Fruit fly (Drosophila melanogaster) whole organism, pupa: ENCODE measurements around the gene TTLL15.

Source experiments
- CG10348 ChIP-seq: fragments of 200-800 bp; sonication (Bioruptor generic); IDR thresholded peaks from 2 replicates; pipeline ENCODE4 v1.3.6; 2022; ENCODE audit warnings: missing biosample characterization, missing genetic modification characterization
- CG15710 ChIP-seq: fragments of 200-800 bp; sonication (Bioruptor generic); optimal IDR thresholded peaks from 2 replicates; lab custom pipeline; 2018; ENCODE audit warnings: missing biosample characterization, mild to moderate bottlenecking, missing genetic modification characterization, moderate library complexity
- CG17806 ChIP-seq: fragments of 200-800 bp; sonication (Bioruptor generic); optimal IDR thresholded peaks from 2 replicates; lab custom pipeline; 2018; ENCODE audit warnings: missing biosample characterization, mild to moderate bottlenecking, missing genetic modification characterization, moderate library complexity
- EcR ChIP-seq: fragments of 200-800 bp; sonication (Bioruptor generic); optimal IDR thresholded peaks from 3 replicates; lab custom pipeline; 2019; ENCODE audit warnings: missing biosample characterization, missing genetic modification characterization, mild to moderate bottlenecking, moderate library complexity, missing genetic modification reagents
- gl ChIP-seq: fragments of 200-800 bp; sonication (Bioruptor generic); optimal IDR thresholded peaks from 2 replicates; lab custom pipeline; 2018; ENCODE audit warnings: missing biosample characterization, mild to moderate bottlenecking, missing genetic modification characterization
- rn ChIP-seq: fragments of 200-800 bp; sonication (Bioruptor generic); IDR thresholded peaks from 2 replicates; pipeline ENCODE4 v1.3.6; 2022; ENCODE audit warnings: missing biosample characterization, missing genetic modification characterization

DNA sequence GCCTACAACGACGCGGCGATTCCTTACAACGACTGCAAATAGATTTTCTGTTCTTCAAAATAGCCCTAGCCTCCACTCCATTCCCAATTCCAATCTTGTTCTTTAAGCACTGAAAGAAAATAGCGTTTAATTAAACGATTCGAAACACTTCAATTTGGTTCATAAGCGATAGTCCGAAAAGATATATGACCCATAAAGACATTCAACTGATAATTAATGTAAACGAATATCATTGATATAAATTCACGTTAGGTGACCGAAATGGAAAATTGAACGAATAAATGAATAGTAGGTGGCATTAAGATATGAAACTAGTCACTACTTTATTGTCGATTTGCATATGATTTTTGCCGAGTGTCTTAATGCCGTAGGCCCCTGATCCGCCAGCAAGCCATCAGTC is 14.7 kb downstream of the TTLL15 start:
- no peak for TF ChIP-seq rn (GFP tag; lab: Robert Waterston, UW)
- peak; percentile 77 for TF ChIP-seq CG15710 (tag; lab: Kevin White, UChicago)
- peak; percentile 72 for TF ChIP-seq CG17806 (tag; lab: Kevin White, UChicago)
- no peak for TF ChIP-seq EcR
- peak; percentile 23 for TF ChIP-seq gl (tag; lab: Kevin White, UChicago)
- TF ChIP-seq CG10348 (GFP tag; lab: Robert Waterston, UW): no peak
